Worm (Caenorhabditis elegans): ENCODE results near the gene C56E6.2.

C56E6.2 gene

ce11 chrII:6526136-6526684 is 1.5 kb downstream of the C56E6.2 start:
- TF ChIP-seq W03F9.2 (tag; optimal IDR thresholded peaks at IDR 0.05) = no peak
- no peak for TF ChIP-seq dao-5 (tag; optimal IDR thresholded peaks at IDR 0.05)
- no peak for TF ChIP-seq him-1 (tag; optimal IDR thresholded peaks at IDR 0.05)

ce11 chrII:6528629-6529028 is 3.9 kb downstream of the C56E6.2 start, which contains the start of gene C56E6.4:
C56E6.4 (minus strand) TSS chrII:6528729.
- TF ChIP-seq him-1 (tag; optimal IDR thresholded peaks at IDR 0.05) (no peak), dao-5 (tag; optimal IDR thresholded peaks at IDR 0.05) (no peak), W03F9.2 (tag; optimal IDR thresholded peaks at IDR 0.05) (no peak)

DNA sequence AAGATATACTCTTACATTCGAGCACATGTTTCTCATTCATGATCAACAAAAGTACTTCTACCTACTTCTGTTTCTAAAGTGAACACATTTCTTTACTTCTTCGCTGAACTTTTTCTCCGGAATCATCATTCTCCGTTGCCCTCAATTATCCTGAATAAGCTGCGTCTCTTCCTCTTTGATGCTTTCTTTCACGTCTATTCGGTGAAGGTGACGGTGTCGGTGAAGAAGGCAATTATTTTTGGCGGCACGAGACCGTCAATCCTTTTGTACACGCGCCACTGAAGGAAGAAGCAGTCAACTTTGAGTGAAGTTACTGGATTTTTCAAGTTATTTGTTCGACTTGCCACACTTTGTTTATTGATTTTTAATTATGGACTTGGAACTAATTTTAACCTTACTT is 6.8 kb downstream of the C56E6.2 start, which contains the start of gene abch-1:
Gene abch-1 (minus strand): TSS at position 101 of the 400 bp plus-strand sequence.
- TF ChIP-seq W03F9.2 (tag; optimal IDR thresholded peaks at IDR 0.05) = no peak

DNA sequence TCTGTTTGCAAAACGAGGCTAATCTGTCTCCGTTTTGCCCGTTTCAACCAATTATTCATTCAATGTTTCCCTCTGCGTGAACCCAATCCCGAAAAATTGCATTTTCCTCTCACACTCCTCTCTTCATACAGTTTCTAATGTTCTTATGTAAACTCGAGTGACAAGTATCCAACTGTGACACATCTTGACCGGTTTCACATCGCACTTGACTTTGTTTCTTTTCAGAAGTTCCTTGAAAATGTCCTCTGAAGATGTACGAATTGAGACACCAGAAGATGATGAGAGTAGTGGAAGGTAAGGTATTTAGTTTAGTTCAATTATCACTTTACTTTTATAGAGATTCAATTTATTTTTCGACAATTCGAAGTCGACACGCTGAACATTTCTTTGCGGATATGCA is 7.2 kb downstream of the C56E6.2 start, which contains the start of gene abcx-1:
Gene abcx-1 (plus strand): TSS at position 224 of the 400 bp plus-strand sequence.
- TF ChIP-seq W03F9.2 (tag; optimal IDR thresholded peaks at IDR 0.05) (no peak), dao-5 (tag; optimal IDR thresholded peaks at IDR 0.05) (no peak), him-1 (tag; optimal IDR thresholded peaks at IDR 0.05) (no peak)

DNA sequence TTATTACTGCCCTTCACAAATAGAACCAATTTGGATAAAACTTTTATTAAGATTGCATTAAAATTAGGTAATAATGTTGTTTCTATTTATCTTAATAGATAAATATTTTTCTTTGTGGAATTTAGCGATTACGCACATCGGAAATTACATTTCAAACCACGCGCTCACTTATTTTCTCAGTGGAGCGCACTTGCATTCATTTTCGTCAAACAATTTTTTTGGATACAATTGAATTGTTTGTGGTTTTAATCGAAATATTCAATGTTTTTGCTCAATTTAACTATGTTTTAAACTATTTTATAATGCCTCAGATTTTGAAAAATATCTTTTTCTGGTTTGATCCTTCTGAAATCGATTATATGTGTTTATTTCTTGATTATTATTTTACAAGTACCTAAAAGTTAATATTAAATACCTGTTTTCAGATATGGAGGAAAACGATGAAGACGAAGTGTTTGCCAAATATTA is 11.3 kb downstream of the C56E6.2 start, which contains the start of gene utp-20:
Gene utp-20 (plus strand): TSS at position 418 of the 468 bp plus-strand sequence.
- TF ChIP-seq him-1 (tag; optimal IDR thresholded peaks at IDR 0.05) (no peak), W03F9.2 (tag; optimal IDR thresholded peaks at IDR 0.05) (peak; percentile 62), dao-5 (tag; optimal IDR thresholded peaks at IDR 0.05) (no peak)

DNA sequence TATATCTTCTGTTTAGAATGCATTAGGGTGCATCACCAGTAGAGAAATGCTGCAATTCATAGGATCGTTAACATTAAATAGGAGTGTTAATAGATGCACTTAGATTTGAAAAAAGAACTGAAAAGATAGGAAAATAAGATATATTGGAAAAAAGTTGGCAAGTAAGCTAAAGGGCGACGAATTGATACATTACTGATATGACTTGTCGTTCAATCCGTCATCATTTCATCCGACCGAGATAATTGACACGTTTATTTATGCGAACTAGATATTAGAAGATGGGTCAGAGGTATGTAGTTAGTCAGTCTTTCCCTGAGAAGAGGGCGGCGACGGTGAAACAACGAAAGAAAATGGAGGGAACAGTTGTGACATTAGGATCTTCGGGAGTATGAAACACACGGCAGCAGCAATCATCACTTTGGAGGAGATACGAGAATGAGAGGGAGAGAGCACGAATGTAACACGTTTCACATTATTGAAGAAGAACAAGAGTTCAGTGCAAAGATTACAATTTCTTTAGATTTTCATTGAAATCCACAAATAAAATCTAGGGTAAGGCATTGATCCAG is 20.2 kb downstream of the C56E6.2 start, which contains the start of gene lron-15:
Gene lron-15 (minus strand): TSS at position 51 of the 569 bp plus-strand sequence.
- TF ChIP-seq W03F9.2 (tag; optimal IDR thresholded peaks at IDR 0.05) (no peak), dao-5 (tag; optimal IDR thresholded peaks at IDR 0.05) (no peak), him-1 (tag; optimal IDR thresholded peaks at IDR 0.05) (no peak)

- TF ChIP-seq dao-5 (tag; optimal IDR thresholded peaks at IDR 0.05) (no peak), him-1 (tag; optimal IDR thresholded peaks at IDR 0.05) (no peak), W03F9.2 (tag; optimal IDR thresholded peaks at IDR 0.05) (no peak)
Observed at ce11 chrII:6554677-6555076, 29.9 kb downstream of the C56E6.2 start, which contains the start of gene wrn-1. wrn-1 (plus strand) TSS chrII:6554977.

ce11 chrII:6558887-6559286 is 34.2 kb downstream of the C56E6.2 start:
- no peak for TF ChIP-seq him-1 (tag; optimal IDR thresholded peaks at IDR 0.05)
- no peak for TF ChIP-seq dao-5 (tag; optimal IDR thresholded peaks at IDR 0.05)
- TF ChIP-seq W03F9.2 (tag; optimal IDR thresholded peaks at IDR 0.05) = no peak

DNA sequence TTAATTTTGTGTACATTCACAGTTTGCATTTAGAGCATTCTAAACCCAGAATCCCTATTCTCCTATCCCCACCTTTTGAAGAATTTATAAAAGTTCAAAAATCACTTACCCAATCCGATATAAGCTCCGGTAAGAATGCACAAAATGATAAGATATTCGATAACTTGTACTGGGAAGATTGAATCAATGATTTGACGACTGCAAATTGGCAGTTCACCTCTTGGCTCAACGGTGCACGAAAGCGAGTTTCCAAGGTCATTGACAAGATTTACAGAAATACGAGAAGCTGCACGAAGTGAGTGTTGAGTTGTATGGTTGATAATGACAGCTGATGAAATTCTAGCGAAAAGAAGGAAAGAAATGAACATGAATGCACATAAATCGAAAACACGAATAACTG is 35.6 kb downstream of the C56E6.2 start:
- TF ChIP-seq him-1 (tag; optimal IDR thresholded peaks at IDR 0.05) (no peak), dao-5 (tag; optimal IDR thresholded peaks at IDR 0.05) (no peak), W03F9.2 (tag; optimal IDR thresholded peaks at IDR 0.05) (no peak)

DNA sequence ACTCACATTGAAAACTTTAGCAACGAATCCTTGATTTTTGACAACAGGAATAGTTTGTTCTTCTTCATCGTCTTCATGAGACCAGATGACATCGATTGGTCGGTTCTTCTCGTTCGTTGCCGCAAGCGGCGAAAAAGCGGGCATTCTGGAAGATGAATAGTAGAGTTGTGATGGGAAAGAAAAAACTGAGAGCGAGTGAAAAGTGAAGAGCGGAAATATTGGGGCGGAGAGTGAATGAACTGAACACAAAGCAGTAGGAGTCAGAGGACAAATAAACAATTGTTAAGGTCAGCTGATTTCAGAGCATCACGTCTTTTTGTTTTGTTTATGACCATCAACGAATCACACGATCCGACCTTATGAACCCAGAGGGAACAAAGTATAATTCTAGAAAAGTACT is 36.6 kb downstream of the C56E6.2 start, which contains the start of gene F18C5.10:
Gene F18C5.10 (minus strand): TSS at position 145 of the 400 bp plus-strand sequence.
- no peak for TF ChIP-seq him-1 (tag; optimal IDR thresholded peaks at IDR 0.05)
- TF ChIP-seq dao-5 (tag; optimal IDR thresholded peaks at IDR 0.05) = no peak
- TF ChIP-seq W03F9.2 (tag; optimal IDR thresholded peaks at IDR 0.05) = no peak

- TF ChIP-seq dao-5 (tag; optimal IDR thresholded peaks at IDR 0.05) = no peak
- TF ChIP-seq him-1 (tag; optimal IDR thresholded peaks at IDR 0.05) = no peak
- no peak for TF ChIP-seq W03F9.2 (tag; optimal IDR thresholded peaks at IDR 0.05)
Observed at ce11 chrII:6562203-6562867, 37.6 kb downstream of the C56E6.2 start.

DNA sequence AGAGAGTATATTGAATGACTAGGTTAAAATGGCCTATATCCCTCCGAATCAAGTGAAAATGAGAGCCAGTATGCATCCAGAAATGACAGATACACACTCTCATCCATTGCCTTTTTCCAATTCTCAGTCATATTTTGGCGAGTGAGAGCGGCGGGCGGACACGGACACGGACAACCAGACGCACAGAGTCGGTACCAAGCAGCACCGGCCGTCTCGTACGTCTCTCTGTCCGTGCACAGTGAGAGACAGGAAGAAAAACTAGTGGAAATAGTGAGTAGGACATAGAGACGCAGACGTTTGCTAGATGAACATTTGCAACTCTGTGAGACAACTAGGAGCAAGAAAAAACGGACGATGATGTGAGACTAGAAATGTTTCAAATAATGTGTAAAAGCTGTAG is 38.5 kb downstream of the C56E6.2 start:
- TF ChIP-seq dao-5 (tag; optimal IDR thresholded peaks at IDR 0.05) (no peak), him-1 (tag; optimal IDR thresholded peaks at IDR 0.05) (no peak), W03F9.2 (tag; optimal IDR thresholded peaks at IDR 0.05) (no peak)

DNA sequence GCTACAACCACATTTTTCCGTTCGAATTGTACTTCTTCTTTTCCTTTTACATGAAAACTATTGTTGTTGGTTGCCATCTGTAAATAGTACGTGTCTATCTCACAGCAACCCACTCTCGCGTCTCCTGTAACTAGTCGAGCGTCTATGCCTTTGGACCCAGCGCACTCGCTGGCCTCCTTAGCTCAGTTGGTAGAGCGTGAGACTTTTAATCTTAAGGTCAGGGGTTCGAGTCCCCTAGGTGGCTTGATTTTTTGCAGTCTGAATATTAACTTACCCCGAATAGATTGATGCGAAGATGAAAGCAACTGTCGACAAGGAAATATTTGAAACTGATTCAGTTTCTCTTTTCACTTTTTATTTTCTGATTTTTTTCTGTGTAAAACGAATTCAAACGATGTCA is 40.4 kb downstream of the C56E6.2 start, which contains the start of gene mpz-3:
Gene mpz-3 (minus strand): TSS at position 320 of the 400 bp plus-strand sequence.
- no peak for TF ChIP-seq dao-5 (tag; optimal IDR thresholded peaks at IDR 0.05)
- no peak for TF ChIP-seq W03F9.2 (tag; optimal IDR thresholded peaks at IDR 0.05)
- no peak for TF ChIP-seq him-1 (tag; optimal IDR thresholded peaks at IDR 0.05)
